Worm (Caenorhabditis elegans): ENCODE data around the gene Y62E10A.20.

Y62E10A.20 gene

DNA sequence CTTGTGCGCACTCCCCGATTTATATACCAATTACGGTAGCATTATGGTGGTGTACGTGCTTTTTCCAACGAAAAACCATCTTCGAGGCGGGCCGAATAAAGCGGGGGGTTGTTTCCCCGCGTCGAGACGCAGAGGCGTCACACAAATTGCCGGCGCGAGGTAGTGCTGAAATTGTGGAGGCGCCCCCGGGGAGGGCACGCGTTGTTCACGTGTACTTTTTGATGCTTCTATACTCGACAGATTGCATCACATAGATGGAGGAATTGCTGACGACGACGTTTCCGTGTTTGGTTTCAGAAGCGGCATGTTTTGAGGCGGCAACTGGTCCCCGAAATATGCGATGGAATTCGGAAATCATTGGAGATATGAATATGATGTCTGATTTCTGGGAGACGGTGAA, 9.4 kb upstream of the Y62E10A.20 start (continued):
- TF ChIP-seq nhr-23 (tag; optimal IDR thresholded peaks at IDR 0.05), result peak; percentile 82
- no peak for TF ChIP-seq sea-2 (GFP tag; optimal IDR thresholded peaks at IDR 0.05)
- no peak for TF ChIP-seq nhr-76 (tag; optimal IDR thresholded peaks at IDR 0.05)
- TF ChIP-seq nfya-1 (tag; optimal IDR thresholded peaks at IDR 0.05; ENCODE audit: insufficient read depth), result peak; percentile 91
- peak; percentile 6 for TF ChIP-seq skn-1 (tag; optimal IDR thresholded peaks at IDR 0.05)
- peak; percentile 95 for TF ChIP-seq lin-39 (tag; optimal IDR thresholded peaks at IDR 0.05)
- TF ChIP-seq hmg-11 (tag; optimal IDR thresholded peaks at IDR 0.05), result peak; percentile 95
- peak; percentile 93 for TF ChIP-seq nhr-43 (tag; optimal IDR thresholded peaks at IDR 0.05; ENCODE audit: poor library complexity, severe bottlenecking)
- no peak for TF ChIP-seq ceh-82 (tag; optimal IDR thresholded peaks at IDR 0.05)
- peak; percentile 66 for TF ChIP-seq R02D3.7 (tag; optimal IDR thresholded peaks at IDR 0.05)

DNA sequence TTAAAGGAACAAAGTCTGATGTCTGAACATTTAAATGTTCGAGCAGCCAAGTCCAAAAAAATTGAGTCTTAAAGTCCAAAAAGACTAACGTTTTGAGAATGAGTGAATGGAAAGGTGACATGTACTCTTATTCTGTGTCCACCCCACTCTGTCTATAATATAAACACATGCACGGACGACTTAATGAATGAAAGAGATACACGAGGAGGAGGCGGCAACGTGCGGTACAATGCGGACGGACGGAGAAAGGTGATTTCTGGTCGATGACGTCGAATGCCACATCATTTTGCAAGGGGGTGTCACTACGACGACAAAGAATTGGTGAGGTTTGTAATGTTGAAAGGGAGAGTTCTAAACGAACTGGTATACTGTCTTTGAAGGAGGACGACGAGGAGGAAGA, 8.8 kb upstream of the Y62E10A.20 start:
- TF ChIP-seq pha-4 (tag; optimal IDR thresholded peaks at IDR 0.05) (no peak), mml-1 (tag; optimal IDR thresholded peaks at IDR 0.05) (no peak), eor-1 (tag; optimal IDR thresholded peaks at IDR 0.05) (no peak), nhr-25 (tag; optimal IDR thresholded peaks at IDR 0.05) (peak; percentile 44), zag-1 (tag; optimal IDR thresholded peaks at IDR 0.05) (no peak), nhr-23 (tag; optimal IDR thresholded peaks at IDR 0.05) (peak; percentile 7), skn-1 (tag; optimal IDR thresholded peaks at IDR 0.05) (no peak), nhr-12 (tag; optimal IDR thresholded peaks at IDR 0.05) (no peak), elt-3 (tag; optimal IDR thresholded peaks at IDR 0.05) (no peak), nhr-237 (tag; optimal IDR thresholded peaks at IDR 0.05) (no peak), nhr-43 (tag; optimal IDR thresholded peaks at IDR 0.05; ENCODE audit: poor library complexity, severe bottlenecking) (peak; percentile 64), ceh-82 (tag; optimal IDR thresholded peaks at IDR 0.05) (no peak), ama-1 (optimal IDR thresholded peaks at IDR 0.05) (peak; percentile 1), pqm-1 (tag; optimal IDR thresholded peaks at IDR 0.05) (peak; percentile 29), elt-1 (tag; optimal IDR thresholded peaks at IDR 0.05) (no peak)

DNA sequence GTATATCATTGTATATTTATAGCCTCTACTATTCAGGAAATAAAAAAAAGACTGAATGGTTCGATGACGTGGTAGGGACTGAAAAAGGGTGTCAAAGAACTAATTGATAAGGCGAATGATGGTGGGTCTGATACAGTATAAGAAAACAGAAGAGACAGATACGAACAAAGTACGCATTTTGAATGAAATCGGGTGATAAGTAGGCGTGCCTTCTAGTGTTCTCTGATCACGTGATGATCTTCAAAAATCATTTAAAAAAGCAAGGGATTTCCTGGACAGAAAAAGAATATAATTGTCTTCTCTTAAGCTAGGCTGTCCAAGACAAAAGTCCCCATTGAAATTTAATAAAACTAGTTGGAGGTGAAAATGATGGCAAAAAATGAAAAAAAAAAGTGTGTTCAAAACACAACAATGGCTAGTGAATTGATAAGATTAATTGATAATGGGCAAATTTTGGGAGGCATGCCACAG, 7.4 kb upstream of the Y62E10A.20 start:
- peak; percentile 17 for TF ChIP-seq nhr-28 (tag; optimal IDR thresholded peaks at IDR 0.05)
- peak; percentile 7 for TF ChIP-seq ztf-4 (tag; optimal IDR thresholded peaks at IDR 0.05)
- no peak for TF ChIP-seq unc-39 (tag; optimal IDR thresholded peaks at IDR 0.05)
- peak; percentile 7 for TF ChIP-seq nhr-43 (tag; optimal IDR thresholded peaks at IDR 0.05; ENCODE audit: poor library complexity, severe bottlenecking)
- peak; percentile 7 for TF ChIP-seq nhr-77 (tag; optimal IDR thresholded peaks at IDR 0.05)
- peak; percentile 54 for TF ChIP-seq nhr-25 (tag; optimal IDR thresholded peaks at IDR 0.05)
- peak; percentile 26 for TF ChIP-seq jun-1 (tag; optimal IDR thresholded peaks at IDR 0.05)
- TF ChIP-seq nhr-23 (tag; optimal IDR thresholded peaks at IDR 0.05), result peak; percentile 87
- no peak for TF ChIP-seq lin-15B (tag; optimal IDR thresholded peaks at IDR 0.05)
- peak in 1 of 3 experiments; percentile 7 for TF ChIP-seq elt-3 (tag; optimal IDR thresholded peaks at IDR 0.05)
- TF ChIP-seq elt-2 (tag; optimal IDR thresholded peaks at IDR 0.05), result peak; percentile 90
- TF ChIP-seq pqm-1 (tag; optimal IDR thresholded peaks at IDR 0.05), result peak; percentile 92
- TF ChIP-seq elt-1 (tag; optimal IDR thresholded peaks at IDR 0.05), result no peak
- TF ChIP-seq fkh-2 (tag; optimal IDR thresholded peaks at IDR 0.05), result no peak
- peak; percentile 47 for TF ChIP-seq lsy-12 (tag; optimal IDR thresholded peaks at IDR 0.05)
- TF ChIP-seq nfya-1 (tag; optimal IDR thresholded peaks at IDR 0.05; ENCODE audit: insufficient read depth), result peak; percentile 9
- TF ChIP-seq aly-2 (tag; optimal IDR thresholded peaks at IDR 0.05), result no peak
- TF ChIP-seq skn-1 (tag; optimal IDR thresholded peaks at IDR 0.05), result peak; percentile 61
- no peak for TF ChIP-seq ZK546.5 (tag; optimal IDR thresholded peaks at IDR 0.05)

DNA sequence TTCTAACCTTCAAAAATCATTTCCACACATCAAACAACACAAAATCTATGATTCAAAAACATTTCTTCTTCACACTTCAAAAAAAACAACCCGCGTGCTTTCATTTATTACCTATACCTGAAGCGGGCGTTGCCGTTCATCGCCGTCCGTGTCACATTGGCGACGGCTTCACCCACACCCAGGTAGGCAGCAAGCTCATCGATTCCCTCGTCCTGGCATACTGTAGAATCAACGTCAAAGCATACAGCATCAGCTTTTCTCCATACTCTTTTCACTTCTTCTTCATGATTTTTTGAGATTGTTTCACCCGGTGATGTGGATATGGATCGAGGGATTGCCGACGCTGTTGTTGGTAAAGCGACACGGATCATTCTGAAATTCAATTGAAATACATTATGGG, 6.3 kb upstream of the Y62E10A.20 start:
- no peak for TF ChIP-seq nhr-67 (tag; optimal IDR thresholded peaks at IDR 0.05)
- TF ChIP-seq nhr-43 (tag; optimal IDR thresholded peaks at IDR 0.05; ENCODE audit: poor library complexity, severe bottlenecking), result peak; percentile 10
- peak; percentile 72 for TF ChIP-seq ama-1 (optimal IDR thresholded peaks at IDR 0.05)
- no peak for TF ChIP-seq mdl-1 (tag; optimal IDR thresholded peaks at IDR 0.05)

DNA sequence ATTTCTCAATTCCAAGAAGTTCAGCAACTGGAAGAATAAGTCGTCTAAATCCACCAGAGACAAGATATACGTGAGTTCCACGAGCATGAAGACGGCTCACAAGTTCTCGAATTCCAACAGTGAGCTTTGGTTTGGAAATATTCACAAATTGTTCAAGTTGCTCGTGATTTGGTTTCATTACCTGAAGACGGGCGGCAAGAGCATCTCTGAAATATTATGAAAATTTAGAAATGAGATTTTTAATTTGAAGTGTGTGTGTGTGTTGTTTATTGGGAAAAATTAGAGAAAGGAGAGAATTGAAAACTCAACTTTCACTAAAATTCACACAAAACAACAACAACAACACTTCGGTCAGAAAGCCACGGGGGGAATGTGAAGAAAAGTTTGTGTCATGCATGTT, 4.9 kb upstream of the Y62E10A.20 start:
- TF ChIP-seq skn-1 (tag; optimal IDR thresholded peaks at IDR 0.05) (no peak), nhr-237 (tag; optimal IDR thresholded peaks at IDR 0.05) (no peak), eor-1 (tag; optimal IDR thresholded peaks at IDR 0.05) (no peak), ztf-11 (tag; optimal IDR thresholded peaks at IDR 0.05) (no peak), nhr-67 (tag; optimal IDR thresholded peaks at IDR 0.05) (no peak), snpc-4 (tag; optimal IDR thresholded peaks at IDR 0.05) (no peak), egl-5 (tag; optimal IDR thresholded peaks at IDR 0.05) (no peak), aly-2 (tag; optimal IDR thresholded peaks at IDR 0.05) (no peak), zag-1 (tag; optimal IDR thresholded peaks at IDR 0.05) (no peak), tbx-2 (tag; optimal IDR thresholded peaks at IDR 0.05) (no peak), fos-1 (tag; optimal IDR thresholded peaks at IDR 0.05) (no peak), fkh-2 (tag; optimal IDR thresholded peaks at IDR 0.05) (no peak), nhr-76 (tag; optimal IDR thresholded peaks at IDR 0.05) (no peak), nfya-1 (tag; optimal IDR thresholded peaks at IDR 0.05; ENCODE audit: insufficient read depth) (no peak), nhr-28 (tag; optimal IDR thresholded peaks at IDR 0.05) (no peak), ceh-82 (tag; optimal IDR thresholded peaks at IDR 0.05) (no peak), egl-27 (tag; optimal IDR thresholded peaks at IDR 0.05) (no peak), unc-39 (tag; optimal IDR thresholded peaks at IDR 0.05) (no peak), mdl-1 (tag; optimal IDR thresholded peaks at IDR 0.05) (no peak), hmg-11 (tag; optimal IDR thresholded peaks at IDR 0.05) (no peak)
